Worm (Caenorhabditis elegans) whole organism, L2 larva: ENCODE results near the gene far-1.

Source experiments
- C34F6.9 ChIP-seq: fragments of 150-350 bp; optimal IDR thresholded peaks from 2 replicates; lab custom pipeline; 2014; ENCODE audit warnings: missing biosample characterization, missing genetic modification characterization
- F13H6.1 ChIP-seq: sonication (generic microtip); optimal IDR thresholded peaks from 2 replicates; lab custom pipeline; 2016; ENCODE audit warnings: missing genetic modification characterization, missing compliant biosample characterization
- R02D3.7 ChIP-seq: fragments of 150-350 bp; optimal IDR thresholded peaks from 2 replicates; lab custom pipeline; 2014; ENCODE audit warnings: missing biosample characterization, missing genetic modification characterization
- Y55F3AM.14 ChIP-seq: fragments of 200-800 bp; sonication (Bioruptor generic); optimal IDR thresholded peaks from 2 replicates; lab custom pipeline; 2018; ENCODE audit warnings: mild to moderate bottlenecking, missing genetic modification characterization, missing compliant biosample characterization
- alr-1 ChIP-seq: fragments of 150-350 bp; optimal IDR thresholded peaks from 2 replicates; lab custom pipeline; 2014; ENCODE audit warnings: missing biosample characterization, missing genetic modification characterization
- ama-1 ChIP-seq: fragments of 150-350 bp; optimal IDR thresholded peaks from 2 replicates; lab custom pipeline; 2018; ENCODE audit warnings: inconsistent platforms
- blmp-1 ChIP-seq: sonication (generic microtip); optimal IDR thresholded peaks from 2 replicates; lab custom pipeline; 2017; ENCODE audit warnings: missing genetic modification characterization, mild to moderate bottlenecking, missing compliant biosample characterization, antibody characterized with exemption, moderate library complexity; ENCODE audit not compliant: insufficient read depth
- ceh-16 ChIP-seq: fragments of 150-350 bp; optimal IDR thresholded peaks from 2 replicates; lab custom pipeline; 2014; ENCODE audit warnings: missing biosample characterization, missing genetic modification characterization
- crh-2 ChIP-seq: sonication (generic microtip); optimal IDR thresholded peaks from 2 replicates; lab custom pipeline; 2017; ENCODE audit warnings: missing biosample characterization, missing genetic modification characterization
- egl-27 ChIP-seq: sonication (generic microtip); optimal IDR thresholded peaks from 3 replicates; lab custom pipeline; 2017; ENCODE audit warnings: missing biosample characterization, missing genetic modification reagents, missing genetic modification characterization
- elt-3 ChIP-seq: sonication (generic microtip); optimal IDR thresholded peaks from 2 replicates; lab custom pipeline; 2017; ENCODE audit warnings: missing biosample characterization, missing genetic modification characterization
- fos-1 ChIP-seq: fragments of 150-350 bp; optimal IDR thresholded peaks from 2 replicates; lab custom pipeline; 2014; ENCODE audit warnings: missing biosample characterization, missing genetic modification characterization
- gmeb-1 ChIP-seq: fragments of 150-350 bp; optimal IDR thresholded peaks from 2 replicates; lab custom pipeline; 2014; ENCODE audit warnings: missing biosample characterization, missing genetic modification characterization
- lin-39 ChIP-seq: fragments of 150-350 bp; optimal IDR thresholded peaks from 2 replicates; lab custom pipeline; 2014; ENCODE audit warnings: missing biosample characterization, missing genetic modification reagents, missing genetic modification characterization
- mab-5 ChIP-seq: fragments of 150-350 bp; optimal IDR thresholded peaks from 2 replicates; lab custom pipeline; 2014; ENCODE audit warnings: missing biosample characterization, missing genetic modification characterization
- mbf-1 ChIP-seq: sonication (generic microtip); optimal IDR thresholded peaks from 2 replicates; lab custom pipeline; 2017; ENCODE audit warnings: missing biosample characterization, missing genetic modification characterization
- mdl-1 ChIP-seq, 2 experiments: fragments of 150-350 bp in 1 of 2; sonication (generic microtip) in 1 of 2; optimal IDR thresholded peaks; 2 replicates each; lab custom pipeline; 2017; ENCODE audit warnings: missing biosample characterization in 2 of 2, missing genetic modification characterization in 2 of 2
- nhr-10 ChIP-seq: sonication (generic microtip); optimal IDR thresholded peaks from 2 replicates; lab custom pipeline; 2017; ENCODE audit warnings: missing biosample characterization, missing genetic modification characterization
- nhr-11 ChIP-seq: fragments of 150-350 bp; optimal IDR thresholded peaks from 2 replicates; lab custom pipeline; 2014; ENCODE audit warnings: missing biosample characterization, missing genetic modification characterization
- nhr-12 ChIP-seq: fragments of 150-350 bp; optimal IDR thresholded peaks from 2 replicates; lab custom pipeline; 2014; ENCODE audit warnings: missing biosample characterization, missing genetic modification characterization
- nhr-129 ChIP-seq: fragments of 150-350 bp; optimal IDR thresholded peaks from 2 replicates; lab custom pipeline; 2014; ENCODE audit warnings: missing biosample characterization, missing genetic modification characterization
- nhr-21 ChIP-seq: fragments of 150-350 bp; optimal IDR thresholded peaks from 2 replicates; lab custom pipeline; 2014; ENCODE audit warnings: missing biosample characterization, missing genetic modification characterization
- nhr-237 ChIP-seq: fragments of 150-350 bp; optimal IDR thresholded peaks from 2 replicates; lab custom pipeline; 2014; ENCODE audit warnings: missing biosample characterization, missing genetic modification characterization
- nhr-25 ChIP-seq: fragments of 150-350 bp; sonication (generic microtip); optimal IDR thresholded peaks from 3 replicates; lab custom pipeline; 2014; ENCODE audit warnings: missing biosample characterization, missing genetic modification characterization
- nhr-6 ChIP-seq: fragments of 150-350 bp; optimal IDR thresholded peaks from 2 replicates; lab custom pipeline; 2014; ENCODE audit warnings: missing biosample characterization, missing genetic modification characterization
- peb-1 ChIP-seq: fragments of 150-350 bp; optimal IDR thresholded peaks from 2 replicates; lab custom pipeline; 2014; ENCODE audit warnings: missing biosample characterization, missing genetic modification characterization
- sma-3 ChIP-seq: sonication (generic microtip); optimal IDR thresholded peaks from 2 replicates; lab custom pipeline; 2016; ENCODE audit warnings: missing genetic modification reagents, missing genetic modification characterization, missing compliant biosample characterization
- sma-9 ChIP-seq, 2 experiments: fragments of 150-350 bp in 1 of 2; sonication (generic microtip) in 1 of 2; optimal IDR thresholded peaks; 2 replicates each; lab custom pipeline; 2014 to 2016; ENCODE audit warnings: missing genetic modification characterization in 2 of 2, mild to moderate bottlenecking in 1 of 2, missing biosample characterization in 1 of 2, missing compliant biosample characterization in 1 of 2, missing genetic modification reagents in 1 of 2, moderate library complexity in 1 of 2
- snpc-4 ChIP-seq: fragments of 150-350 bp; optimal IDR thresholded peaks from 2 replicates; lab custom pipeline; 2014; ENCODE audit warnings: missing biosample characterization, missing genetic modification characterization
- unc-55 ChIP-seq: fragments of 150-350 bp; sonication (generic microtip); optimal IDR thresholded peaks from 3 replicates; lab custom pipeline; 2014; ENCODE audit warnings: missing biosample characterization, missing genetic modification reagents, missing genetic modification characterization
- unc-62 ChIP-seq: fragments of 150-350 bp; optimal IDR thresholded peaks from 2 replicates; lab custom pipeline; 2014; ENCODE audit warnings: missing biosample characterization, missing genetic modification reagents, missing genetic modification characterization
- zag-1 ChIP-seq: fragments of 150-350 bp; optimal IDR thresholded peaks from 2 replicates; lab custom pipeline; 2014; ENCODE audit warnings: missing biosample characterization, missing genetic modification characterization
- ztf-1 ChIP-seq: fragments of 200-800 bp; sonication (Bioruptor generic); conservative IDR thresholded peaks from 2 replicates; pipeline ENCODE4 v1.3.6; 2022; ENCODE audit warnings: missing genetic modification characterization, missing compliant biosample characterization
- ztf-4 ChIP-seq: fragments of 150-350 bp; optimal IDR thresholded peaks from 2 replicates; lab custom pipeline; 2014; ENCODE audit warnings: missing biosample characterization, missing genetic modification characterization

The far-1 gene

ce11 chrIII:9110270-9110669 lies 29.3 kb upstream of the far-1 start:
- TF ChIP-seq nhr-11 (tag; lab: Kevin White, UChicago) (no peak), ceh-16 (tag; lab: Kevin White, UChicago) (peak; percentile 81), egl-27 (tag; lab: Kevin White, UChicago) (no peak)

DNA sequence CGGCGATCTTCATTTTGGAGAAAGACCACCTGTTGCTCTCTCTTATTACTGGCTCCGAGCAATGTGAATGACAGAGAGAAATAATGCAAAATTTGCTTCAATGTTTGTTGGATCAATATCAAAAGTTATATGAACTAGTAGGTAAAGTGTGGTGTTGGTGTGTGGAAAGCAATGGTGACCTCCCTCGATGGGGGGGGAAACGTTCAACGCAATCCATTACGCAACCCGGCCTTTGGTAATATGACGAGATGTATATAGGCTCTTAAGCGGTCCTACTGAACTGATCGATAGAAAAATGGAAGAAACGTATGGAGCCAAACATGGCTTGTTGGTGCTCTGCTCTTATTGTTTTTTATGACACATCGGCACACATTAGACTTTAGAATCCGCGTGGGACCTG lies 28.7 kb upstream of the far-1 start:
- TF ChIP-seq ama-1 (lab: Kevin White, UChicago) (no peak), crh-2 (tag; lab: Kevin White, UChicago) (no peak), blmp-1 (tag; lab: Kevin White, UChicago) (no peak), nhr-12 (no peak), nhr-10 (tag; lab: Kevin White, UChicago) (no peak), unc-55 (GFP tag; lab: Kevin White, UChicago) (no peak), ztf-4 (no peak), Y55F3AM.14 (GFP tag; lab: Kevin White, UChicago) (no peak), mab-5 (tag; lab: Kevin White, UChicago) (no peak)

DNA sequence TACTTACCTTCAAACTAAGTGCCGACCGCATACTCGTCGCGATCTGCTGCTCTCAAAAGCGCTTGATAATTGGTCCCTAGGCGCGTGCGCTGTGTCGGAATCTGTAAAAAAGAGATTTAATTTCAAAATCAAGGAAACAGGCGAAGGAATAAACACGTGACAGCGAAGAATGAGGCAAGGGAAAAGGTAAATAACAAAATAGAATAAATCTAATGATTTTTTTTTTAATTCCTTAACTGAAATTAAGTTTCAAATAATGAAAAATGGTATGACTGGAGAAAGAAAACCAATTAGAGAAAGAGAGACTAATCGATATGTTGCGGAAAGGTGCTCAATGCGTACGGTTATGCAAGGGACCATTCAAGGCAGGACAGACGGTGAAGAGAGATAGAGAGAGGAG lies 28.2 kb upstream of the far-1 start, which contains the start of gene cya-1:
Gene cya-1, minus strand, starts transcription at position 101 of the 400 bp plus-strand sequence.
- TF ChIP-seq nhr-6 (tag; lab: Kevin White, UChicago), result no peak
- TF ChIP-seq lin-39 (tag; lab: Kevin White, UChicago), result no peak
- TF ChIP-seq sma-3 (GFP tag; lab: Kevin White, UChicago), result no peak
- no peak for TF ChIP-seq ceh-16 (tag; lab: Kevin White, UChicago)
- no peak for TF ChIP-seq egl-27 (tag; lab: Kevin White, UChicago)
- no peak for TF ChIP-seq peb-1 (tag; lab: Kevin White, UChicago)
- no peak for TF ChIP-seq nhr-237 (tag; lab: Kevin White, UChicago)
- TF ChIP-seq mbf-1 (tag; lab: Kevin White, UChicago), result no peak
- no peak for TF ChIP-seq nhr-21 (tag; lab: Kevin White, UChicago)
- no peak for TF ChIP-seq elt-3 (tag; lab: Kevin White, UChicago)
- no peak for TF ChIP-seq zag-1
- TF ChIP-seq Y55F3AM.14 (GFP tag; lab: Kevin White, UChicago), result no peak
- no peak for TF ChIP-seq nhr-25 (tag; lab: Kevin White, UChicago)
- no peak for TF ChIP-seq unc-62 (GFP tag; lab: Kevin White, UChicago)

DNA sequence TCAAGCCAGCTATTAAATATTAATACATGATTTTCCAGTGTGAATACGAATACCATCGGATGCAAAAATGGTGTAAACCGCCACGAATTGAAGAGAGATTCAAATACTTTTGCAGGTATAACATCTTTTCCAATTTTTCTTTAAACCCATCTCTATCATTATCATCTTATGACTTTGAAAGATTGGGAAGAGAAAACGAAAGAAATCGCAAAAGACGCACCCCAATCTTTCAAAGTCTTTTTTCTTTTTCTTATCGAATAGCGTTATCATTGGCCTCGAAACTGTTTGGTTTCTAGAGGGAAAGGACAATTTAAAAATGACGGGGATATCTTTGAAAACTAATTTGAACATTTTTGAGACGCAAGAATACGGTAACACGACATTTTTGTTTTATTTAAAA lies 24.7 kb upstream of the far-1 start:
- TF ChIP-seq R02D3.7 (tag; lab: Kevin White, UChicago) (no peak), nhr-10 (tag; lab: Kevin White, UChicago) (no peak), F13H6.1 (tag; lab: Kevin White, UChicago) (no peak), snpc-4 (no peak), unc-62 (GFP tag; lab: Kevin White, UChicago) (no peak), lin-39 (tag; lab: Kevin White, UChicago) (no peak), alr-1 (tag; lab: Kevin White, UChicago) (no peak), C34F6.9 (tag; lab: Kevin White, UChicago) (no peak)

DNA sequence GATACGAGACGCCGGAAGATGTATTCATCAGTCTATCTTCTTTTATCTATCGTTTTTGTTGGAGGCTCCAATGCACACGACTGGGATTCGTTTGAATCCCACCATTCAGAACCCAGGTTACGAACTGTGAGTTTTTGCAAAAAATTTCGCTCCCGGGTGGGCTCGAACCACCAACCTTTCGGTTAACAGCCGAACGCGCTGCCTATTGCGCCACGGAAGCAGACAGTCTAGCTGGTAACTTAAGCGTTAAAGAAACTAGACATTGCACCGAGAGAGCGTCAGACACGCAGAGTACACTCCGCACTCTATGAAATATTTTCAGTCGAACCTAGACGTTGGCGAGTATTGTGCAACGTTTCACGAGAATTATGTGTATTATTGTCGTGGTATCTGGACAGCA lies 23.1 kb upstream of the far-1 start:
- TF ChIP-seq gmeb-1 (tag; lab: Kevin White, UChicago) (peak; percentile 56), nhr-237 (tag; lab: Kevin White, UChicago) (no peak), alr-1 (tag; lab: Kevin White, UChicago) (no peak), sma-9 (GFP tag; optimal IDR thresholded peaks at IDR 0.05; lab: Kevin White, UChicago) (peak; percentile 27), sma-9 (tag; optimal IDR thresholded peaks at IDR 0.05; lab: Kevin White, UChicago) (no peak), nhr-129 (tag; lab: Kevin White, UChicago) (peak; percentile 75), unc-62 (GFP tag; lab: Kevin White, UChicago) (no peak), fos-1 (peak; percentile 13), Y55F3AM.14 (GFP tag; lab: Kevin White, UChicago) (peak; percentile 9), unc-55 (GFP tag; lab: Kevin White, UChicago) (peak; percentile 57), mdl-1 (tag; optimal IDR thresholded peaks at IDR 0.05; lab: Kevin White, UChicago) (no peak), F13H6.1 (tag; lab: Kevin White, UChicago) (peak; percentile 23), sma-3 (GFP tag; lab: Kevin White, UChicago) (peak; percentile 4), ztf-1 (GFP tag; lab: Robert Waterston, UW) (no peak)
